Worm (Caenorhabditis elegans) whole organism, L2 larva: Measurements from ENCODE around the gene Y48C3A.12.

Experiments
- C34F6.9 ChIP-seq: fragments of 150-350 bp; optimal IDR thresholded peaks from 2 replicates; lab custom pipeline; 2014; ENCODE audit warnings: missing biosample characterization, missing genetic modification characterization
- F13H6.1 ChIP-seq: sonication (generic microtip); optimal IDR thresholded peaks from 2 replicates; lab custom pipeline; 2016; ENCODE audit warnings: missing genetic modification characterization, missing compliant biosample characterization
- Y55F3AM.14 ChIP-seq: fragments of 200-800 bp; sonication (Bioruptor generic); optimal IDR thresholded peaks from 2 replicates; lab custom pipeline; 2018; ENCODE audit warnings: mild to moderate bottlenecking, missing genetic modification characterization, missing compliant biosample characterization
- alr-1 ChIP-seq: fragments of 150-350 bp; optimal IDR thresholded peaks from 2 replicates; lab custom pipeline; 2014; ENCODE audit warnings: missing biosample characterization, missing genetic modification characterization
- ama-1 ChIP-seq: fragments of 150-350 bp; optimal IDR thresholded peaks from 2 replicates; lab custom pipeline; 2018; ENCODE audit warnings: inconsistent platforms
- blmp-1 ChIP-seq: sonication (generic microtip); optimal IDR thresholded peaks from 2 replicates; lab custom pipeline; 2017; ENCODE audit warnings: missing genetic modification characterization, mild to moderate bottlenecking, missing compliant biosample characterization, antibody characterized with exemption, moderate library complexity; ENCODE audit not compliant: insufficient read depth
- ceh-82 ChIP-seq: fragments of 150-350 bp; optimal IDR thresholded peaks from 2 replicates; lab custom pipeline; 2014; ENCODE audit warnings: missing biosample characterization, missing genetic modification characterization
- crh-2 ChIP-seq: sonication (generic microtip); optimal IDR thresholded peaks from 2 replicates; lab custom pipeline; 2017; ENCODE audit warnings: missing biosample characterization, missing genetic modification characterization
- dmd-4 ChIP-seq: sonication (generic microtip); optimal IDR thresholded peaks from 2 replicates; lab custom pipeline; 2017; ENCODE audit warnings: missing biosample characterization, missing genetic modification characterization
- elt-3 ChIP-seq: sonication (generic microtip); optimal IDR thresholded peaks from 2 replicates; lab custom pipeline; 2017; ENCODE audit warnings: missing biosample characterization, missing genetic modification characterization
- fos-1 ChIP-seq: fragments of 150-350 bp; optimal IDR thresholded peaks from 2 replicates; lab custom pipeline; 2014; ENCODE audit warnings: missing biosample characterization, missing genetic modification characterization
- gmeb-1 ChIP-seq: fragments of 150-350 bp; optimal IDR thresholded peaks from 2 replicates; lab custom pipeline; 2014; ENCODE audit warnings: missing biosample characterization, missing genetic modification characterization
- lin-11 ChIP-seq: fragments of 150-350 bp; sonication (generic microtip); optimal IDR thresholded peaks from 2 replicates; lab custom pipeline; 2014; ENCODE audit warnings: missing biosample characterization, missing genetic modification characterization, inconsistent platforms, mixed read lengths
- lin-13 ChIP-seq: fragments of 150-350 bp; optimal IDR thresholded peaks from 2 replicates; lab custom pipeline; 2014; ENCODE audit warnings: missing biosample characterization, missing genetic modification reagents, missing genetic modification characterization
- lin-39 ChIP-seq: fragments of 150-350 bp; optimal IDR thresholded peaks from 2 replicates; lab custom pipeline; 2014; ENCODE audit warnings: missing biosample characterization, missing genetic modification reagents, missing genetic modification characterization
- lsy-2 ChIP-seq, 2 experiments: fragments of 150-350 bp in 1 of 2; sonication (generic microtip) in 1 of 2; optimal IDR thresholded peaks; 2 replicates each; lab custom pipeline; 2014 to 2017; ENCODE audit warnings: missing biosample characterization in 2 of 2, missing genetic modification characterization in 2 of 2
- mab-5 ChIP-seq: fragments of 150-350 bp; optimal IDR thresholded peaks from 2 replicates; lab custom pipeline; 2014; ENCODE audit warnings: missing biosample characterization, missing genetic modification characterization
- mdl-1 ChIP-seq, 2 experiments: fragments of 150-350 bp in 1 of 2; sonication (generic microtip) in 1 of 2; optimal IDR thresholded peaks; 2 replicates each; lab custom pipeline; 2017; ENCODE audit warnings: missing biosample characterization in 2 of 2, missing genetic modification characterization in 2 of 2
- nhr-10 ChIP-seq: sonication (generic microtip); optimal IDR thresholded peaks from 2 replicates; lab custom pipeline; 2017; ENCODE audit warnings: missing biosample characterization, missing genetic modification characterization
- nhr-12 ChIP-seq: fragments of 150-350 bp; optimal IDR thresholded peaks from 2 replicates; lab custom pipeline; 2014; ENCODE audit warnings: missing biosample characterization, missing genetic modification characterization
- nhr-129 ChIP-seq: fragments of 150-350 bp; optimal IDR thresholded peaks from 2 replicates; lab custom pipeline; 2014; ENCODE audit warnings: missing biosample characterization, missing genetic modification characterization
- nhr-23 ChIP-seq: fragments of 150-350 bp; optimal IDR thresholded peaks from 2 replicates; lab custom pipeline; 2014; ENCODE audit warnings: missing biosample characterization, missing genetic modification reagents, missing genetic modification characterization
- nhr-237 ChIP-seq: fragments of 150-350 bp; optimal IDR thresholded peaks from 2 replicates; lab custom pipeline; 2014; ENCODE audit warnings: missing biosample characterization, missing genetic modification characterization
- nhr-6 ChIP-seq: fragments of 150-350 bp; optimal IDR thresholded peaks from 2 replicates; lab custom pipeline; 2014; ENCODE audit warnings: missing biosample characterization, missing genetic modification characterization
- nhr-77 ChIP-seq: fragments of 150-350 bp; optimal IDR thresholded peaks from 2 replicates; lab custom pipeline; 2014; ENCODE audit warnings: missing biosample characterization, missing genetic modification characterization
- peb-1 ChIP-seq: fragments of 150-350 bp; optimal IDR thresholded peaks from 2 replicates; lab custom pipeline; 2014; ENCODE audit warnings: missing biosample characterization, missing genetic modification characterization
- sem-4 ChIP-seq: fragments of 150-350 bp; optimal IDR thresholded peaks from 2 replicates; lab custom pipeline; 2014; ENCODE audit warnings: missing biosample characterization, missing genetic modification reagents, missing genetic modification characterization
- skn-1 ChIP-seq: sonication (generic microtip); optimal IDR thresholded peaks from 2 replicates; lab custom pipeline; 2017; ENCODE audit warnings: missing biosample characterization, missing genetic modification characterization
- sma-9 ChIP-seq, 2 experiments: fragments of 150-350 bp in 1 of 2; sonication (generic microtip) in 1 of 2; optimal IDR thresholded peaks; 2 replicates each; lab custom pipeline; 2014 to 2016; ENCODE audit warnings: missing genetic modification characterization in 2 of 2, mild to moderate bottlenecking in 1 of 2, missing biosample characterization in 1 of 2, missing compliant biosample characterization in 1 of 2, missing genetic modification reagents in 1 of 2, moderate library complexity in 1 of 2
- snpc-4 ChIP-seq: fragments of 150-350 bp; optimal IDR thresholded peaks from 2 replicates; lab custom pipeline; 2014; ENCODE audit warnings: missing biosample characterization, missing genetic modification characterization
- unc-39 ChIP-seq: fragments of 150-350 bp; optimal IDR thresholded peaks from 2 replicates; lab custom pipeline; 2014; ENCODE audit warnings: missing biosample characterization, missing genetic modification characterization
- unc-55 ChIP-seq: fragments of 150-350 bp; sonication (generic microtip); optimal IDR thresholded peaks from 3 replicates; lab custom pipeline; 2014; ENCODE audit warnings: missing biosample characterization, missing genetic modification reagents, missing genetic modification characterization
- unc-62 ChIP-seq: fragments of 150-350 bp; optimal IDR thresholded peaks from 2 replicates; lab custom pipeline; 2014; ENCODE audit warnings: missing biosample characterization, missing genetic modification reagents, missing genetic modification characterization
- zag-1 ChIP-seq: fragments of 150-350 bp; optimal IDR thresholded peaks from 2 replicates; lab custom pipeline; 2014; ENCODE audit warnings: missing biosample characterization, missing genetic modification characterization
- ztf-1 ChIP-seq: fragments of 200-800 bp; sonication (Bioruptor generic); conservative IDR thresholded peaks from 2 replicates; pipeline ENCODE4 v1.3.6; 2022; ENCODE audit warnings: missing genetic modification characterization, missing compliant biosample characterization
- ztf-11 ChIP-seq: sonication (generic microtip); optimal IDR thresholded peaks from 2 replicates; lab custom pipeline; 2017; ENCODE audit warnings: missing biosample characterization, missing genetic modification characterization

Gene Y48C3A.12

ce11 chrII:13334966-13335698, 41.1 kb upstream of the Y48C3A.12 start (continued):
- TF ChIP-seq lin-11: peak; percentile 73
- peak; percentile 86 for TF ChIP-seq lin-13 (GFP tag; lab: Kevin White, UChicago)
- TF ChIP-seq alr-1 (tag; lab: Kevin White, UChicago): no peak
- peak; percentile 68 for TF ChIP-seq mab-5 (tag; lab: Kevin White, UChicago)
- peak; percentile 76 for TF ChIP-seq ceh-82
- no peak for TF ChIP-seq nhr-237 (tag; lab: Kevin White, UChicago)
- peak; percentile 83 for TF ChIP-seq sem-4 (tag; lab: Kevin White, UChicago)
- TF ChIP-seq ztf-11 (tag; lab: Kevin White, UChicago): peak; percentile 38
- TF ChIP-seq zag-1 (tag; lab: Kevin White, UChicago): peak; percentile 87
- TF ChIP-seq nhr-23 (tag; lab: Kevin White, UChicago): no peak
- TF ChIP-seq skn-1 (tag; lab: Kevin White, UChicago): no peak
- no peak for TF ChIP-seq dmd-4 (tag; lab: Kevin White, UChicago)
- peak; percentile 82 for TF ChIP-seq crh-2 (tag; lab: Kevin White, UChicago)
- no peak for TF ChIP-seq unc-62
- no peak for TF ChIP-seq ama-1 (lab: Kevin White, UChicago)
- TF ChIP-seq peb-1: no peak
- peak; percentile 66 for TF ChIP-seq nhr-6 (tag; lab: Kevin White, UChicago)

DNA sequence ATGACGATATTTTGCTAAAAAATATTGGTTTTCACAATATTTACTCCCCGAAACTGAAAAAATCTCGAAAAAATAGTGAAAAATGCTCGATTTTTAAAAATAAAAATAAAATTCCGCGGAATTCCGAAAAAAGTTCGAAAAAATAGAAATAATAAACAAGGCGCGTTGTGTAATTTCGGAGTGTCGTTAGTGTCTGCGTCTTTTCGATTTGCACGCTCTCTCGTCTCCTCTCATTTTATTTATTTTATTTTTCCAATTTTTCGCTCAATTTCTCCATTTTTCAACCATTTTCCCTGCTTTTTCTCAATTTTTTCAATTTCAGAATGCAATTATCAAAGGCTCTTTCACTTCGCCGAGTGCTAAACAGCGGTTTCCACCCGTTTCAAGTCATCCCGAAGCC, 38.3 kb upstream of the Y48C3A.12 start, which contains the start of gene mrpl-20:
mrpl-20 (plus strand) TSS at position 323 of the 400 bp plus-strand sequence.
- peak in 1 of 2 experiments; percentile 58 for TF ChIP-seq lsy-2 (tag; optimal IDR thresholded peaks at IDR 0.05; lab: Kevin White, UChicago)
- peak; percentile 49 for TF ChIP-seq C34F6.9 (tag; lab: Kevin White, UChicago)
- TF ChIP-seq nhr-23 (tag; lab: Kevin White, UChicago): no peak
- TF ChIP-seq unc-55 (GFP tag; lab: Kevin White, UChicago): peak; percentile 67
- peak; percentile 4 for TF ChIP-seq nhr-129 (tag; lab: Kevin White, UChicago)
- TF ChIP-seq unc-62: no peak
- peak; percentile 44 for TF ChIP-seq gmeb-1 (tag; lab: Kevin White, UChicago)

ce11 chrII:13339984-13340383, 36.2 kb upstream of the Y48C3A.12 start:
- TF ChIP-seq ztf-1 (GFP tag; lab: Robert Waterston, UW) (no peak), ceh-82 (no peak), lin-39 (tag; lab: Kevin White, UChicago) (no peak), unc-62 (no peak), mdl-1 (tag; optimal IDR thresholded peaks at IDR 0.05; lab: Kevin White, UChicago) (no peak), sem-4 (tag; lab: Kevin White, UChicago) (no peak), nhr-12 (no peak), unc-39 (no peak), F13H6.1 (no peak), nhr-129 (tag; lab: Kevin White, UChicago) (no peak), elt-3 (tag; lab: Kevin White, UChicago) (no peak), nhr-6 (tag; lab: Kevin White, UChicago) (no peak), peb-1 (no peak), snpc-4 (tag; lab: Kevin White, UChicago) (no peak), nhr-10 (tag; lab: Kevin White, UChicago) (no peak), lin-13 (GFP tag; lab: Kevin White, UChicago) (no peak), alr-1 (tag; lab: Kevin White, UChicago) (no peak), Y55F3AM.14 (GFP tag; lab: Kevin White, UChicago) (no peak), fos-1 (tag; lab: Kevin White, UChicago) (no peak), sma-9 (GFP tag; optimal IDR thresholded peaks at IDR 0.05; lab: Kevin White, UChicago) (no peak), sma-9 (tag; optimal IDR thresholded peaks at IDR 0.05; lab: Kevin White, UChicago) (no peak)

- no peak for TF ChIP-seq zag-1 (tag; lab: Kevin White, UChicago)
Observed at ce11 chrII:13341320-13341719, 34.9 kb upstream of the Y48C3A.12 start.

DNA sequence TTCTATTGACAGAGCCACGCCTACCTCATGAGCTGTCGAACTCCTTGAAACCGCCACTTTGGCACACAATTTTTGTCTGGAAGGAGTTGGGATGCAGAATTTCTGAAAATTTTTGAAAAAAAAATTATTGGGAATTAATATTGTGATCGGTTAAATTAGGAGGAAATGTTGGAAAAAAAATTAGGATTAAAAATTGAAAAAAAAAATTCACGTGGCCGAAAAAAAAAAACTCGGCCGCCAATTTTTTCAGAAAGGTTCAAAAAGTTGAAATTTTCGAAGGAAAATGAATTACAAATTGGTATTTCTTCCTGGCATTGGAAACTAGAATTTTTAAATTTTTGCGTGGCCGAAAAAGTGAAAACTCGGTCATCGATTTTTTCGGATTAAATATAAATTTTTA, 20.1 kb upstream of the Y48C3A.12 start, which contains the start of gene dmsr-3:
dmsr-3 (minus strand) TSS at position 101 of the 400 bp plus-strand sequence.
- TF ChIP-seq crh-2 (tag; lab: Kevin White, UChicago) (no peak), nhr-23 (tag; lab: Kevin White, UChicago) (no peak), nhr-77 (no peak), alr-1 (tag; lab: Kevin White, UChicago) (no peak), nhr-12 (no peak), blmp-1 (tag; lab: Kevin White, UChicago) (no peak), nhr-129 (tag; lab: Kevin White, UChicago) (no peak), unc-39 (no peak), gmeb-1 (tag; lab: Kevin White, UChicago) (no peak), elt-3 (tag; lab: Kevin White, UChicago) (no peak)
